Worm (Caenorhabditis elegans): ENCODE measurements around the gene sqt-2.

sqt-2 gene

DNA sequence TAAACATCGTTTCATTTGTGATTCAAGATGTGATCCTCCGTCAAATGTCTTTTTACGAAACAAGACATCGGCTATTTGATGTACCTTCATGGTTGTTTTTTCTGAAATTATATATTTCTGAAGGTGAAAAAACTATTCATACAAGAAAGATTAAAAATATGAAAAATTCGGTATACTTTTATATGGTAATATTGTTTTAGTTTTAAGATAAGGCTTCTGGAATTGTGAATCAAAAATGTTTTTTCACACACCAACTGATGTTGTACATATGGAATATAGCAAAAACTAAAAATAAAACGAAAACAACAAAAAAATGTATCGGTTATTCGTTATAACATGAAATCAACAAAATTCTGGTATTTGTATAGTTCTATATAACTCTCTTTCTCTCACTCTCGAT, 14.1 kb downstream of the sqt-2 start, which contains the start of gene F23F1.6:
Gene F23F1.6, minus strand, starts transcription at position 101 of the 400 bp plus-strand sequence.
- no peak for TF ChIP-seq ceh-43 (GFP tag; optimal IDR thresholded peaks at IDR 0.05)
- no peak for TF ChIP-seq elt-3 (tag; optimal IDR thresholded peaks at IDR 0.05)
- TF ChIP-seq ces-1 (GFP tag; optimal IDR thresholded peaks at IDR 0.05): no peak
- TF ChIP-seq nhr-28 (tag; optimal IDR thresholded peaks at IDR 0.05): no peak
- TF ChIP-seq snpc-4 (tag; optimal IDR thresholded peaks at IDR 0.05): no peak
- no peak for TF ChIP-seq nhr-12 (tag; optimal IDR thresholded peaks at IDR 0.05)
- TF ChIP-seq ceh-83 (GFP tag; optimal IDR thresholded peaks at IDR 0.05): no peak
- TF ChIP-seq M03D4.4 (tag; optimal IDR thresholded peaks at IDR 0.05): no peak
- no peak for TF ChIP-seq unc-120 (tag; optimal IDR thresholded peaks at IDR 0.05; ENCODE audit: poor library complexity, severe bottlenecking)
- no peak for TF ChIP-seq unc-62 (GFP tag; optimal IDR thresholded peaks at IDR 0.05)
- TF ChIP-seq mep-1 (tag; optimal IDR thresholded peaks at IDR 0.05): no peak
- TF ChIP-seq mls-2 (tag; optimal IDR thresholded peaks at IDR 0.05): no peak
- no peak for TF ChIP-seq blmp-1 (tag; optimal IDR thresholded peaks at IDR 0.05)
- no peak for TF ChIP-seq sem-2 (GFP tag; optimal IDR thresholded peaks at IDR 0.05)
- TF ChIP-seq mab-5 (tag; optimal IDR thresholded peaks at IDR 0.05): no peak
- TF ChIP-seq drap-1 (GFP tag; optimal IDR thresholded peaks at IDR 0.05): no peak
- no peak for TF ChIP-seq tbx-8 (GFP tag; optimal IDR thresholded peaks at IDR 0.05)
- no peak for TF ChIP-seq ham-2 (GFP tag; optimal IDR thresholded peaks at IDR 0.05)

DNA sequence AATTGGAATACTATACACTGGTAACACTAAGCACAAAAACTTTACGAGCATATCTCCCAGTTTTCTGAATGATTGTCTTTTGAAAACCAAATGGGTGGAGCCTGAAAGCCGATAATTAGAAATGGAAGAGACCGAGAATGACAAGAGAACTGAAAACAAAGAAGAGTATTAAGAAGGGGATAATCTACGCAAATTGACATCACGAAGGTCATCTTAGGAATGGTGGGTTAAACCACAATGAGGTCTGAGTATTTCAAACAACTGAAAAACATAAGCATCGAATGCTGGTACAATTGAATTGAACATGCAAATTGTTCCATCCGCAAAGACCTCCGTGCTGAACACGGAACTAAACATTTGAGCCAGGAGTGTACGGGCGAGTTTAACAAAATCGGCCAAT, 16.3 kb downstream of the sqt-2 start, which contains the start of gene spp-24:
Gene spp-24, minus strand, starts transcription at position 101 of the 400 bp plus-strand sequence.
- no peak for TF ChIP-seq ces-1 (GFP tag; optimal IDR thresholded peaks at IDR 0.05)
- TF ChIP-seq tbx-8 (GFP tag; optimal IDR thresholded peaks at IDR 0.05): no peak
- no peak for TF ChIP-seq sem-2 (GFP tag; optimal IDR thresholded peaks at IDR 0.05)
- TF ChIP-seq drap-1 (GFP tag; optimal IDR thresholded peaks at IDR 0.05): no peak
- TF ChIP-seq nhr-237 (tag; optimal IDR thresholded peaks at IDR 0.05): no peak
- no peak for TF ChIP-seq ham-2 (GFP tag; optimal IDR thresholded peaks at IDR 0.05)

DNA sequence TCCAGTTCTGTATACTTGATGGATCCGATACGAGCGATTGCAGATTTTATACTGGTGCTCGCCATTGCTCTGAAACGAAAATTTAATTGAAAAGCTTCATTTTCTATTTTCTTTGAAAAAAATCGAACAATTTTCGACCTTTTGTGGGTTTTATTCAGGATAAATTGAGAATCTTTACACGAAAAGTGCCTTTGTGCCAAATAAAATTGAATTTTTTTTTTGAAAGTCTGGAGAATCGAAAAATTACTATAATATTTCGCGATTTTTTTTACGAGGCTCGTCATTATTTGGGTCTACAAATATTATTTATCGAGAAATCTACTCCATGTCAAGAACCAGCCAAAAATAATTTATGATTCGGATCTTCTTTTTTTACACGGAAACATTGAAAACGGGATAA, 18.8 kb downstream of the sqt-2 start, which contains the start of gene F23F1.10:
Gene F23F1.10, minus strand, starts transcription at position 69 of the 400 bp plus-strand sequence.
- TF ChIP-seq elt-3 (tag; optimal IDR thresholded peaks at IDR 0.05) (no peak), nhr-28 (tag; optimal IDR thresholded peaks at IDR 0.05) (no peak), ham-2 (GFP tag; optimal IDR thresholded peaks at IDR 0.05) (no peak), mab-5 (tag; optimal IDR thresholded peaks at IDR 0.05) (no peak), zip-8 (tag; optimal IDR thresholded peaks at IDR 0.05) (no peak), nhr-237 (tag; optimal IDR thresholded peaks at IDR 0.05) (no peak), elt-1 (tag; optimal IDR thresholded peaks at IDR 0.05; ENCODE audit: borderline replicate concordance, insufficient read depth) (no peak), hlh-1 (tag; optimal IDR thresholded peaks at IDR 0.05) (no peak), unc-120 (tag; optimal IDR thresholded peaks at IDR 0.05; ENCODE audit: poor library complexity, severe bottlenecking) (no peak), ces-1 (GFP tag; optimal IDR thresholded peaks at IDR 0.05) (no peak), ceh-39 (tag; optimal IDR thresholded peaks at IDR 0.05) (no peak), mls-2 (tag; optimal IDR thresholded peaks at IDR 0.05) (no peak), unc-62 (GFP tag; optimal IDR thresholded peaks at IDR 0.05) (no peak), drap-1 (GFP tag; optimal IDR thresholded peaks at IDR 0.05) (no peak), ceh-43 (GFP tag; optimal IDR thresholded peaks at IDR 0.05) (no peak), nhr-12 (tag; optimal IDR thresholded peaks at IDR 0.05) (no peak), lsy-2 (tag; optimal IDR thresholded peaks at IDR 0.05) (no peak), tbx-8 (GFP tag; optimal IDR thresholded peaks at IDR 0.05) (no peak)

DNA sequence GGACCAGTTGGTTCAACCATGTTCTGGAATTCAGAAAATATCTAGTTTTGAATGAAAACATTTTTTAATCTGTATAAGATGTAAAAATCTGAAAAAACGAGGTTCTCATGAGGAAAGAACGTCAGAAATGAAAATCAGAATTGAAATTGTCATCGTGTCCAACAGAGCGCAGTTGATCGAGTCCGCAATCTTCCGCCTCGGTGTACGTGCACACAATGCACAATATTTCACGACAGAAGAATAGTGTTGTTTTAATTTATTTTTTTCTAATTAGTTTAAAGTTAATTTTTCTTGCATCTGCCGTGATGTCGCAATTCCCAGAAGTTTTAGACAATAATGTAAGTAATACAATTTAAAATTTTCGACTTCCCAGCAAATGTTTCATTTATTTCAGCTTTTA, 20.5 kb downstream of the sqt-2 start, which contains the start of gene nfyc-1:
Gene nfyc-1, plus strand, starts transcription at position 268 of the 400 bp plus-strand sequence.
- TF ChIP-seq ham-2 (GFP tag; optimal IDR thresholded peaks at IDR 0.05) (no peak), pha-4 (tag; optimal IDR thresholded peaks at IDR 0.05) (peak; percentile 74), nhr-237 (tag; optimal IDR thresholded peaks at IDR 0.05) (peak; percentile 51), mep-1 (tag; optimal IDR thresholded peaks at IDR 0.05) (peak; percentile 66), mls-2 (tag; optimal IDR thresholded peaks at IDR 0.05) (no peak), lin-13 (tag; optimal IDR thresholded peaks at IDR 0.05) (peak; percentile 50), sptf-1 (tag; optimal IDR thresholded peaks at IDR 0.05) (no peak), lsy-2 (tag; optimal IDR thresholded peaks at IDR 0.05) (peak; percentile 57), ces-1 (GFP tag; optimal IDR thresholded peaks at IDR 0.05) (peak; percentile 90)

DNA sequence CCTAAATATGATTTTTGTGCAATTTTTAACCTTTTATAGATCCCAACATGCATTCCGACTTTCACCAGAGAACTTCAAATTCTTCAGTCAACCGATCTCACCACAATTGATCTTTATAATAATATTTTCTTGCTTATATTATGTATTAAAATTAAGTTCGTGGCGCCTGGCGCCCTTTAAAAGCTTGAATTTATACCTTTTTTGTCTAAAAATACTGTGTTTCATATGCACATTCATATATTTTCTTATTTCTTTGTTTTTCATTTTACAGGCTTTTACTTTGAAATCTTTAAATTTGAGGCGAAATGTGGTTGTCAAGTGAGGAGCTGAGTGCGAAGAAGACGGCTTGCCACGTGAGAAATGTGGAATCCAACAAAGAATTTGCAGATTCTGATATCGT, 21.6 kb downstream of the sqt-2 start, which contains the start of gene rpoa-49:
Gene rpoa-49, plus strand, starts transcription at position 301 of the 400 bp plus-strand sequence.
- no peak for TF ChIP-seq nhr-76 (tag; optimal IDR thresholded peaks at IDR 0.05)
- no peak for TF ChIP-seq pha-4 (tag; optimal IDR thresholded peaks at IDR 0.05)
- no peak for TF ChIP-seq snpc-4 (tag; optimal IDR thresholded peaks at IDR 0.05)
- no peak for TF ChIP-seq ceh-39 (tag; optimal IDR thresholded peaks at IDR 0.05)

DNA sequence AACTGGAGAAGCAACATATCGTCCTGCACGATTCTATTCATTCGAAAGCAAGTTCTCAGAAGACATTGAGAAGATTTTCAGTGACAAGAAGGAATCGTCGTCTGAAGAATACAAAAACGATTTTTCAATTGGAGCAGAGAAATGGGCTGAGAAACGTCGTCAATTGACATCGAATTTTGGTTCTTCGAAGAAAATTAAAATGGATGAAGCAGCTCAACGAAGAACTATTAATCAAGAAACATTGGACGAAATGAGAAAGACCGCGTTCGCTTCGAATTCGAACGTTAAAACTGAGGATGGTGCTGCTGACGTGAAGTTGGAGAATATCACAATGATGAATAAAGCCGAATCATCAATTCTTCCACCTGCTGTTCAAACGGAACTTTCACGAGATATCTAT, 23.0 kb downstream of the sqt-2 start, which contains the start of gene rpt-4:
Gene rpt-4, minus strand, starts transcription at position 101 of the 400 bp plus-strand sequence.
- TF ChIP-seq nhr-28 (tag; optimal IDR thresholded peaks at IDR 0.05) (no peak), pha-4 (tag; optimal IDR thresholded peaks at IDR 0.05) (no peak), ceh-43 (GFP tag; optimal IDR thresholded peaks at IDR 0.05) (no peak), sptf-1 (tag; optimal IDR thresholded peaks at IDR 0.05) (no peak), unc-120 (tag; optimal IDR thresholded peaks at IDR 0.05; ENCODE audit: poor library complexity, severe bottlenecking) (no peak), elt-1 (tag; optimal IDR thresholded peaks at IDR 0.05; ENCODE audit: borderline replicate concordance, insufficient read depth) (no peak), mab-5 (tag; optimal IDR thresholded peaks at IDR 0.05) (no peak)

All from whole organism, mixed stage, embryonic.